Fruit fly (Drosophila melanogaster) whole organism, prepupa: ENCODE measurements around the gene msi.

Experiments used
- Blimp-1 ChIP-seq: fragments of 200-800 bp; sonication (Bioruptor generic); optimal IDR thresholded peaks from 3 replicates; lab custom pipeline; 2017; ENCODE audit warnings: missing biosample characterization, missing genetic modification characterization, mild to moderate bottlenecking, moderate library complexity, missing genetic modification reagents
- CG10631 ChIP-seq: fragments of 200-800 bp; sonication (Bioruptor generic); optimal IDR thresholded peaks from 2 replicates; lab custom pipeline; 2016; ENCODE audit warnings: missing biosample characterization, missing genetic modification characterization
- CG10669 ChIP-seq: fragments of 200-800 bp; sonication (Bioruptor generic); optimal IDR thresholded peaks from 3 replicates; lab custom pipeline; 2018; ENCODE audit warnings: missing biosample characterization, mild to moderate bottlenecking, missing genetic modification characterization, moderate library complexity
- CG11294 ChIP-seq: fragments of 200-800 bp; sonication (Bioruptor generic); IDR thresholded peaks from 2 replicates; pipeline ENCODE4 v1.3.6; 2022; ENCODE audit warnings: missing biosample characterization, missing genetic modification characterization
- CG11902 ChIP-seq: fragments of 200-800 bp; sonication (Bioruptor generic); optimal IDR thresholded peaks from 3 replicates; lab custom pipeline; 2016; ENCODE audit warnings: missing biosample characterization, missing genetic modification characterization
- CG15336 ChIP-seq: fragments of 200-800 bp; sonication (Bioruptor generic); IDR thresholded peaks from 2 replicates; pipeline ENCODE4 v1.3.6; 2022; ENCODE audit warnings: missing biosample characterization, missing genetic modification characterization
- CG1621 ChIP-seq: fragments of 200-800 bp; sonication (Bioruptor generic); optimal IDR thresholded peaks from 3 replicates; lab custom pipeline; 2018; ENCODE audit warnings: missing biosample characterization, mild to moderate bottlenecking, missing genetic modification characterization
- CG16779 ChIP-seq: fragments of 200-800 bp; sonication (Bioruptor generic); optimal IDR thresholded peaks from 3 replicates; lab custom pipeline; 2017; ENCODE audit warnings: missing biosample characterization, mild to moderate bottlenecking, missing genetic modification characterization
- CG3032 ChIP-seq: fragments of 200-800 bp; optimal IDR thresholded peaks from 2 replicates; lab custom pipeline; 2019; ENCODE audit warnings: missing biosample characterization, mild to moderate bottlenecking, missing genetic modification characterization, moderate library complexity
- CG31627 ChIP-seq: fragments of 200-800 bp; sonication (Bioruptor generic); optimal IDR thresholded peaks from 3 replicates; lab custom pipeline; 2016; ENCODE audit warnings: missing biosample characterization, missing genetic modification characterization
- CG3919 ChIP-seq: fragments of 200-800 bp; sonication (Bioruptor generic); optimal IDR thresholded peaks from 3 replicates; lab custom pipeline; 2016; ENCODE audit warnings: missing biosample characterization, missing genetic modification characterization
- CG4318 ChIP-seq: fragments of 200-800 bp; sonication (Bioruptor generic); optimal IDR thresholded peaks from 3 replicates; lab custom pipeline; 2017; ENCODE audit warnings: missing biosample characterization, mild to moderate bottlenecking, missing genetic modification characterization
- CG6163 ChIP-seq: fragments of 200-800 bp; sonication (Bioruptor generic); IDR thresholded peaks from 3 replicates; pipeline ENCODE4 v1.3.6; 2022; ENCODE audit warnings: missing biosample characterization, missing genetic modification characterization
- CG6276 ChIP-seq: fragments of 200-800 bp; sonication (Bioruptor generic); optimal IDR thresholded peaks from 2 replicates; lab custom pipeline; 2017; ENCODE audit warnings: missing biosample characterization, mild to moderate bottlenecking, missing genetic modification characterization
- CG6792 ChIP-seq: fragments of 200-800 bp; sonication (Bioruptor generic); optimal IDR thresholded peaks from 3 replicates; lab custom pipeline; 2016; ENCODE audit warnings: missing biosample characterization, missing genetic modification characterization
- CG6808 ChIP-seq: fragments of 200-800 bp; sonication (Bioruptor generic); optimal IDR thresholded peaks from 3 replicates; lab custom pipeline; 2017; ENCODE audit warnings: missing biosample characterization, missing genetic modification characterization, mild to moderate bottlenecking, moderate library complexity, missing genetic modification reagents
- CG6854 ChIP-seq: fragments of 200-800 bp; sonication (Bioruptor generic); optimal IDR thresholded peaks from 2 replicates; lab custom pipeline; 2017; ENCODE audit warnings: missing biosample characterization, mild to moderate bottlenecking, missing genetic modification characterization
- CG7368 ChIP-seq: fragments of 200-800 bp; sonication (Bioruptor generic); optimal IDR thresholded peaks from 3 replicates; lab custom pipeline; 2016; ENCODE audit warnings: missing biosample characterization, missing genetic modification characterization
- CG8319 ChIP-seq: fragments of 200-800 bp; sonication (Bioruptor generic); optimal IDR thresholded peaks from 3 replicates; lab custom pipeline; 2016; ENCODE audit warnings: missing biosample characterization, missing genetic modification characterization
- CG8632 ChIP-seq: fragments of 200-800 bp; sonication (Bioruptor generic); optimal IDR thresholded peaks from 3 replicates; lab custom pipeline; 2016; ENCODE audit warnings: missing biosample characterization, missing genetic modification characterization
- CG9139 ChIP-seq: fragments of 200-800 bp; sonication (Bioruptor generic); optimal IDR thresholded peaks from 3 replicates; lab custom pipeline; 2017; ENCODE audit warnings: missing biosample characterization, mild to moderate bottlenecking, missing genetic modification characterization
- Eip75B ChIP-seq: fragments of 200-800 bp; sonication (Bioruptor generic); optimal IDR thresholded peaks from 3 replicates; lab custom pipeline; 2016; ENCODE audit warnings: missing biosample characterization, missing genetic modification characterization
- Eip78C ChIP-seq: fragments of 200-800 bp; sonication (Bioruptor generic); peaks from one replicate; lab custom pipeline; 2016; ENCODE audit warnings: missing biosample characterization, missing genetic modification characterization
- Ets96B ChIP-seq: fragments of 200-800 bp; optimal IDR thresholded peaks from 2 replicates; lab custom pipeline; 2019; ENCODE audit warnings: missing biosample characterization, mild to moderate bottlenecking, missing genetic modification characterization, moderate library complexity
- Hr38 ChIP-seq: sonication (Bioruptor generic); optimal IDR thresholded peaks from 2 replicates; lab custom pipeline; 2016; ENCODE audit warnings: missing biosample characterization, missing genetic modification characterization
- Hr4 ChIP-seq: fragments of 200-800 bp; sonication (Bioruptor generic); optimal IDR thresholded peaks from 3 replicates; lab custom pipeline; 2016; ENCODE audit warnings: missing biosample characterization, missing genetic modification characterization
- Met ChIP-seq: fragments of 200-800 bp; sonication (Bioruptor generic); optimal IDR thresholded peaks from 3 replicates; lab custom pipeline; 2016; ENCODE audit warnings: missing biosample characterization, missing genetic modification characterization
- OdsH ChIP-seq: fragments of 200-800 bp; sonication (Bioruptor generic); optimal IDR thresholded peaks from 3 replicates; lab custom pipeline; 2016; ENCODE audit warnings: missing biosample characterization, missing genetic modification characterization
- Smox ChIP-seq: fragments of 200-800 bp; sonication (Bioruptor generic); optimal IDR thresholded peaks from 3 replicates; lab custom pipeline; 2016; ENCODE audit warnings: missing biosample characterization, missing genetic modification characterization
- Sox102F ChIP-seq: fragments of 200-800 bp; sonication (Bioruptor generic); optimal IDR thresholded peaks from 2 replicates; lab custom pipeline; 2016; ENCODE audit warnings: missing biosample characterization, mild to moderate bottlenecking, missing genetic modification characterization
- Sox14 ChIP-seq: fragments of 200-800 bp; sonication (Bioruptor generic); optimal IDR thresholded peaks from 3 replicates; lab custom pipeline; 2016; ENCODE audit warnings: missing biosample characterization, missing genetic modification characterization
- Sox15 ChIP-seq: fragments of 200-800 bp; sonication (Bioruptor generic); optimal IDR thresholded peaks from 3 replicates; lab custom pipeline; 2016; ENCODE audit warnings: missing biosample characterization, missing genetic modification characterization
- achi ChIP-seq: fragments of 200-800 bp; sonication (Bioruptor generic); optimal IDR thresholded peaks from 3 replicates; lab custom pipeline; 2016; ENCODE audit warnings: missing biosample characterization, missing genetic modification characterization
- acj6 ChIP-seq: fragments of 200-800 bp; sonication (Bioruptor generic); optimal IDR thresholded peaks from 3 replicates; lab custom pipeline; 2016; ENCODE audit warnings: missing biosample characterization, missing genetic modification characterization
- cyc ChIP-seq: fragments of 200-800 bp; sonication (Bioruptor generic); optimal IDR thresholded peaks from 3 replicates; lab custom pipeline; 2016; ENCODE audit warnings: missing biosample characterization, missing genetic modification characterization
- dsx ChIP-seq: fragments of 200-800 bp; optimal IDR thresholded peaks from 3 replicates; lab custom pipeline; 2019; ENCODE audit warnings: missing biosample characterization, mild to moderate bottlenecking, missing genetic modification characterization, moderate library complexity; ENCODE audit not compliant: poor library complexity, severe bottlenecking
- eg ChIP-seq: fragments of 200-800 bp; sonication (Bioruptor generic); IDR thresholded peaks from 3 replicates; pipeline ENCODE4 v1.3.6; 2022; ENCODE audit warnings: missing biosample characterization, missing genetic modification characterization
- esn ChIP-seq: fragments of 200-800 bp; sonication (Bioruptor generic); optimal IDR thresholded peaks from 2 replicates; lab custom pipeline; 2016; ENCODE audit warnings: missing biosample characterization, mild to moderate bottlenecking, missing genetic modification characterization, moderate library complexity
- fd85E ChIP-seq: fragments of 200-800 bp; sonication (Bioruptor generic); optimal IDR thresholded peaks from 3 replicates; lab custom pipeline; 2016; ENCODE audit warnings: missing biosample characterization, missing genetic modification characterization
- lz ChIP-seq: fragments of 200-800 bp; sonication (Bioruptor generic); optimal IDR thresholded peaks from 3 replicates; lab custom pipeline; 2016; ENCODE audit warnings: missing biosample characterization, missing genetic modification characterization
- net ChIP-seq: fragments of 200-800 bp; sonication (Bioruptor generic); optimal IDR thresholded peaks from 3 replicates; lab custom pipeline; 2016; ENCODE audit warnings: missing biosample characterization, missing genetic modification characterization
- pdm3 ChIP-seq: fragments of 200-800 bp; sonication (Bioruptor generic); optimal IDR thresholded peaks from 3 replicates; lab custom pipeline; 2016; ENCODE audit warnings: missing biosample characterization, missing genetic modification characterization
- spab ChIP-seq: fragments of 200-800 bp; sonication (Bioruptor generic); optimal IDR thresholded peaks from 2 replicates; lab custom pipeline; 2017; ENCODE audit warnings: missing biosample characterization, mild to moderate bottlenecking, missing genetic modification characterization, missing genetic modification reagents
- topi ChIP-seq: fragments of 200-800 bp; sonication (Bioruptor generic); optimal IDR thresholded peaks from 3 replicates; lab custom pipeline; 2016; ENCODE audit warnings: missing biosample characterization, missing genetic modification characterization
- vri ChIP-seq: fragments of 200-800 bp; sonication (Bioruptor generic); optimal IDR thresholded peaks from 3 replicates; lab custom pipeline; 2016; ENCODE audit warnings: missing biosample characterization, mild to moderate bottlenecking, missing genetic modification characterization

Gene msi

DNA sequence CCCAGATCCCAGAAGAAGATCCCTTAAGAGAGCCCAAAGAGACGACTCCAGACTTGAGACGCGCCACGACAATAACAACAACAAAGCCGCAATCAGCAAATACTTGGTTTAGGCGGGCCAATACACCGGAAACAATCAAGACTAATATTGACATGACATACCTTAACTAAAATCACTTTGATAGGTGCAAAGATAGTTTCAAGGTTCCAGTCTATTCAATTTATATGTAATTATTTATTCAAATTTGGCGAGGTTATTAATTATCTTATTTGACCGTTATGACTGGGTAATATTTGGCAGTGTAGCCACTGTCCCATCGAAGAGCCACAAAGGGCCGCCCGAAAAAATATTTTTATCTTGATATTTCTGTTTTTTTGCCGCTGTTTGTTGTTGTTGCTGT lies 124.5 kb downstream of the msi start (continued):
- TF ChIP-seq CG8319 (GFP tag; lab: Kevin White, UChicago), result peak; percentile 84
- TF ChIP-seq Smox, result peak; percentile 91
- peak; percentile 91 for TF ChIP-seq vri (GFP tag; lab: Kevin White, UChicago)
- peak; percentile 43 for TF ChIP-seq CG16779
- no peak for TF ChIP-seq CG6276
- TF ChIP-seq esn (GFP tag; lab: Kevin White, UChicago), result peak; percentile 96
- peak; percentile 83 for TF ChIP-seq Sox14
- TF ChIP-seq Sox15 (GFP tag; lab: Kevin White, UChicago), result peak; percentile 76
- peak; percentile 48 for TF ChIP-seq Hr4 (GFP tag; lab: Kevin White, UChicago)
- TF ChIP-seq CG31627 (GFP tag; lab: Kevin White, UChicago), result peak; percentile 87
- TF ChIP-seq spab, result peak; percentile 81
- peak; percentile 87 for TF ChIP-seq CG8632 (GFP tag; lab: Kevin White, UChicago)
- TF ChIP-seq Hr38 (GFP tag; lab: Kevin White, UChicago), result no peak

DNA sequence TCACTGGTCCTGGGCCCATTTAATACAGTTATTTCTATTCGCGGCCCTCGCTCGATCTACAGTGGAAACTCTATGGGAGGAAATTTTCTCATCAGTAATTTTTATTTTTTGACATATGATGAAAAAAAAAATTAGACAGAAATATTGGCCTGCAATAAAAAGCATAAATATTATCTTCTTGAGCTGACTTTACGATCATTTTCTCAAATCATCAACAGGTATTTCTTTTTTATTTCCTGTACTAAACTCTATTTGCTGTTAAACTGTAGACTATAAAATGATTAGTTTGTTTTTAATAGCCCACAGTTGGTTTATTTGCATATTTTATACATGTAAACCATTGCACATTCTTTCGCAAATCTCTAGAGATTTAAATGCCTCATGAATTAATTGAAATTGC lies 128.3 kb downstream of the msi start:
- TF ChIP-seq CG6854 (GFP tag; lab: Kevin White, UChicago) (no peak), spab (peak; percentile 3), CG6163 (GFP tag; lab: Robert Waterston, UW) (0 out of 3 replicates have a peak, but pooled peaks have one; percentile 26), Eip78C (GFP tag; lab: Kevin White, UChicago) (peak; percentile 65), CG10631 (GFP tag; lab: Kevin White, UChicago) (no peak), Met (GFP tag; lab: Kevin White, UChicago) (no peak), Ets96B (peak; percentile 9), CG9139 (no peak), CG10669 (GFP tag; lab: Kevin White, UChicago) (peak; percentile 19), Smox (no peak), Eip75B (GFP tag; lab: Kevin White, UChicago) (peak; percentile 14), CG6808 (GFP tag; lab: Kevin White, UChicago) (peak; percentile 31), achi (peak; percentile 14)

DNA sequence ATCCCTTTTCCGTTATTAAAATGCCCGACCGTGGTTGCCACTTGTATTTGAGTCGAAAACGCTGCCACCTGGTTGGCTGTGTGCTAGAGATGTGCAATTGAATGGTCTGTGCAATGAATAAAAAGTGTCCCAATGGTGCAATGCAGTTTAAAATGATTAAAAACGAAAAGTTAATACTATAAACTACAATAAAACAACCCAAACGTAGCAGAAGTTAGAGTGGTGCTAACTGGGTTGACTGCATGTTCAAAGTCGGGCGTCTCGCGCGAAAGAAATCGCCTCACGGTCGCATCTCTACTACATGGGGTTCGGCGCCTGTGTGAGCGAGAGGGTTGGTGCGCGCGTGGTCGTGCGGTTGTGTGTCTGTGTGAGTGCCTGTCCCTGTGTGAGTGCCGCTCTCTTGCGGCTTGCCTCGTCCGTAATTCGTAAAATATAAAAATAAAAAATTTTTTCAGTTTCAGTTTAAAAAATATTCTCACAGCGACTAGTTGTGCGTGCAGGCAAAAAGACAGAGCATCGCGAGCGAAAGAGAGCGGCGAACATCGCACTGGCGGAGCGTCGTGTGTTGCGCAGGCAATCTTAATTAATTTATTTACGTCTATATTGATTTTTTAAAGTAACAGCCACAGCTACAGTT lies 131.1 kb downstream of the msi start:
- TF ChIP-seq acj6 (GFP tag; lab: Kevin White, UChicago) (peak; percentile 87), CG16779 (peak; percentile 81), esn (GFP tag; lab: Kevin White, UChicago) (peak; percentile 92), CG10631 (GFP tag; lab: Kevin White, UChicago) (peak; percentile 92), CG31627 (GFP tag; lab: Kevin White, UChicago) (peak; percentile 96), net (peak; percentile 71), CG3919 (GFP tag; lab: Kevin White, UChicago) (peak; percentile 86), CG9139 (peak; percentile 18), Eip78C (GFP tag; lab: Kevin White, UChicago) (peak; percentile 93), CG8319 (GFP tag; lab: Kevin White, UChicago) (peak; percentile 80), Sox102F (peak; percentile 74), CG1621 (peak; percentile 75), Eip75B (GFP tag; lab: Kevin White, UChicago) (peak; percentile 88), CG6792 (peak; percentile 85), CG7368 (GFP tag; lab: Kevin White, UChicago) (peak; percentile 79), CG11902 (peak; percentile 89), CG3032 (tag; lab: Kevin White, UChicago) (peak; percentile 86), topi (peak; percentile 85), cyc (peak; percentile 95), OdsH (GFP tag; lab: Kevin White, UChicago) (peak; percentile 86), CG6276 (no peak), CG15336 (GFP tag; lab: Robert Waterston, UW) (peak; percentile 71), dsx (peak; percentile 47), Smox (peak; percentile 86), CG8632 (GFP tag; lab: Kevin White, UChicago) (peak; percentile 82), vri (GFP tag; lab: Kevin White, UChicago) (peak; percentile 48), CG6163 (GFP tag; lab: Robert Waterston, UW) (peak; percentile 86), pdm3 (GFP tag; lab: Kevin White, UChicago) (peak; percentile 88), lz (GFP tag; lab: Kevin White, UChicago) (peak; percentile 93), eg (GFP tag; lab: Robert Waterston, UW) (peak; percentile 82), CG4318 (GFP tag; lab: Kevin White, UChicago) (peak; percentile 75), CG11294 (GFP tag; lab: Robert Waterston, UW) (peak; percentile 63; the same call in 1 of the 2 replicates), Sox15 (GFP tag; lab: Kevin White, UChicago) (peak; percentile 89), fd85E (GFP tag; lab: Kevin White, UChicago) (peak; percentile 69), Blimp-1 (GFP tag; lab: Kevin White, UChicago) (peak; percentile 68)
